Fruit fly (Drosophila melanogaster): ENCODE measurements around the gene CG43219.

The CG43219 gene

DNA sequence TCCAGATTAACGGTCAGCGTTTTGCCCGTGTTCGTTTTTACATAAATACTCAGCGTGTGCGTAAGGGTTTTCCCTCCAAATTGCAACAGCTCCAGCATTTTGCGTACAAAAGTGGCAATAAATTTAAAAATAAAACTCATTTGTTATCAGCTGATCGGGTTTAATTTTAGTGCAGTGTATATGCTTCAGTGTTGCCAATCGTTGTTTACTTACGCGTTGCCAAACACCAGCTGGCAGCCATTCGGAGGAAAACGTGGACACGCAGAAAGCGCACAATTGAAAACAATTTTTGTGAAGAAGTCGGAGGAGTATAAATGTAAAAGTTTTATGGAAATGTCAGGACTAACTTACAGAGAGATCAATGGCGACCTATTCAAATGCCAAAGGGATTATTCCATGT is 23.6 kb upstream of the CG43219 start, which contains the start of the genes Targ3 and park (continued):
- TF ChIP-seq hkb (optimal IDR thresholded peaks at IDR 0.05) (peak; percentile 37), hkb (GFP tag; IDR thresholded peaks at IDR 0.05) (no peak), cas (GFP tag; IDR thresholded peaks at IDR 0.05) (no peak), Deaf1 (tag; optimal IDR thresholded peaks at IDR 0.05) (no peak), Asciz (GFP tag; optimal IDR thresholded peaks at IDR 0.05) (no peak), pho (GFP tag; optimal IDR thresholded peaks at IDR 0.05) (no peak), CG14441 (GFP tag; IDR thresholded peaks at IDR 0.05) (no peak), otp (GFP tag; IDR thresholded peaks at IDR 0.05) (0 out of 3 replicates have a peak, but pooled peaks have one; percentile 9), CG7839 (tag; optimal IDR thresholded peaks at IDR 0.05) (no peak), grau (tag; optimal IDR thresholded peaks at IDR 0.05) (peak; percentile 20), CG32772 (GFP tag; IDR thresholded peaks at IDR 0.05) (no peak), bowl (GFP tag; IDR thresholded peaks at IDR 0.05) (no peak), CG6854 (GFP tag; optimal IDR thresholded peaks at IDR 0.05) (no peak), tin (GFP tag; optimal IDR thresholded peaks at IDR 0.05) (no peak), CG18619 (GFP tag; optimal IDR thresholded peaks at IDR 0.05) (no peak), CG7987 (GFP tag; optimal IDR thresholded peaks at IDR 0.05) (peak; percentile 47), E2f2 (GFP tag; IDR thresholded peaks at IDR 0.05) (peak; percentile 90), CG4404 (GFP tag; IDR thresholded peaks at IDR 0.05) (no peak), CG11504 (tag; optimal IDR thresholded peaks at IDR 0.05) (peak; percentile 17), CG17361 (GFP tag; IDR thresholded peaks at IDR 0.05) (no peak), pfk (GFP tag; optimal IDR thresholded peaks at IDR 0.05) (no peak), Usf (GFP tag; optimal IDR thresholded peaks at IDR 0.05) (no peak), knrl (GFP tag; IDR thresholded peaks at IDR 0.05; ENCODE audit: partially characterized antibody) (no peak), ash1 (GFP tag; optimal IDR thresholded peaks at IDR 0.05) (no peak), CG1602 (GFP tag; optimal IDR thresholded peaks at IDR 0.05) (no peak), CG3065 (GFP tag; optimal IDR thresholded peaks at IDR 0.05) (no peak), caup (GFP tag; optimal IDR thresholded peaks at IDR 0.05; ENCODE audit: severe bottlenecking) (no peak), peb (GFP tag; IDR thresholded peaks at IDR 0.05) (no peak), CG6689 (GFP tag; IDR thresholded peaks at IDR 0.05) (no peak), CG1792 (GFP tag; optimal IDR thresholded peaks at IDR 0.05) (no peak), CG7372 (GFP tag; IDR thresholded peaks at IDR 0.05) (no peak), D (optimal IDR thresholded peaks at IDR 0.05) (no peak), D (GFP tag; optimal IDR thresholded peaks at IDR 0.05) (no peak), CG7271 (tag; optimal IDR thresholded peaks at IDR 0.05) (no peak), HLH3B (GFP tag; IDR thresholded peaks at IDR 0.05) (no peak), Hmr (GFP tag; optimal IDR thresholded peaks at IDR 0.05) (peak; percentile 49), wor (GFP tag; IDR thresholded peaks at IDR 0.05) (no peak), yki (optimal IDR thresholded peaks at IDR 0.05) (no peak), MTF-1 (GFP tag; optimal IDR thresholded peaks at IDR 0.05; ENCODE audit: borderline replicate concordance) (no peak), luna (GFP tag; optimal IDR thresholded peaks at IDR 0.05) (no peak), CG34422 (GFP tag; IDR thresholded peaks at IDR 0.05) (no peak), Lim3 (GFP tag; IDR thresholded peaks at IDR 0.05) (no peak), CG3847 (GFP tag; IDR thresholded peaks at IDR 0.05) (peak; percentile 65), sim (GFP tag; IDR thresholded peaks at IDR 0.05) (no peak), Sry-β (GFP tag; optimal IDR thresholded peaks at IDR 0.05) (no peak), Rfx (GFP tag; IDR thresholded peaks at IDR 0.05) (peak; percentile 35; the same call in 1 of the 2 replicates), sens (GFP tag) (peak; percentile 79), toy (GFP tag; IDR thresholded peaks at IDR 0.05) (no peak), Hmx (GFP tag; optimal IDR thresholded peaks at IDR 0.05) (no peak), Oli (tag; optimal IDR thresholded peaks at IDR 0.05) (no peak), ac (GFP tag; optimal IDR thresholded peaks at IDR 0.05) (no peak), CG17186 (GFP tag; optimal IDR thresholded peaks at IDR 0.05) (peak; percentile 76), zfh1 (GFP tag; IDR thresholded peaks at IDR 0.05) (no peak), CG8944 (GFP tag; optimal IDR thresholded peaks at IDR 0.05) (no peak)

All from whole organism, embryonic.